Fruit fly (Drosophila melanogaster) whole organism, embryonic: ENCODE results near the gene CG32074.
A peak's percentile ranks its signal among the peaks of the same experiment; 100 is the strongest.

Experiments used
- Atf3 ChIP-seq: fragments of 200-800 bp; sonication (Bioruptor generic); optimal IDR thresholded peaks from 3 replicates; lab custom pipeline; 2016; ENCODE audit warnings: missing biosample characterization, missing genetic modification characterization
- B-H2 ChIP-seq: fragments of 200-800 bp; sonication (Bioruptor generic); optimal IDR thresholded peaks from 2 replicates; lab custom pipeline; 2018; ENCODE audit warnings: missing biosample characterization, mild to moderate bottlenecking, missing genetic modification characterization
- C15 ChIP-seq: fragments of 200-800 bp; sonication (Bioruptor generic); IDR thresholded peaks from 3 replicates; pipeline ENCODE4 v1.3.6; 2022; ENCODE audit warnings: missing biosample characterization, missing genetic modification characterization
- CG10267 ChIP-seq: fragments of 200-800 bp; sonication (Bioruptor generic); optimal IDR thresholded peaks from 2 replicates; lab custom pipeline; 2018; ENCODE audit warnings: missing biosample characterization, mild to moderate bottlenecking, missing genetic modification characterization, moderate library complexity
- CG10959 ChIP-seq: fragments of 200-800 bp; sonication (Bioruptor generic); IDR thresholded peaks from 2 replicates; pipeline ENCODE4 v1.3.6; 2022; ENCODE audit warnings: missing biosample characterization, missing genetic modification characterization
- CG11085 ChIP-seq: fragments of 200-800 bp; sonication (Bioruptor generic); IDR thresholded peaks from 2 replicates; pipeline ENCODE4 v1.3.6; 2022; ENCODE audit warnings: missing biosample characterization, missing genetic modification characterization
- CG13287 ChIP-seq: fragments of 200-800 bp; sonication (Bioruptor generic); IDR thresholded peaks from 2 replicates; pipeline ENCODE4 v1.3.6; 2022; ENCODE audit warnings: missing biosample characterization, missing genetic modification characterization; ENCODE audit not compliant: partially characterized antibody
- CG15269 ChIP-seq: fragments of 200-800 bp; sonication (Bioruptor generic); optimal IDR thresholded peaks from 2 replicates; lab custom pipeline; 2018; ENCODE audit warnings: missing biosample characterization, mild to moderate bottlenecking, missing genetic modification characterization, moderate library complexity
- CG17361 ChIP-seq: fragments of 200-800 bp; sonication (Bioruptor generic); IDR thresholded peaks from 3 replicates; pipeline ENCODE4 v1.3.6; 2022; ENCODE audit warnings: missing biosample characterization, missing genetic modification characterization
- CG1832 ChIP-seq: fragments of 200-800 bp; sonication (Bioruptor generic); optimal IDR thresholded peaks from 2 replicates; lab custom pipeline; 2017; ENCODE audit warnings: missing biosample characterization, mild to moderate bottlenecking, missing genetic modification characterization, inconsistent platforms
- CG18476 ChIP-seq: fragments of 200-800 bp; sonication (Bioruptor generic); optimal IDR thresholded peaks from 2 replicates; lab custom pipeline; 2016; ENCODE audit warnings: missing biosample characterization, mild to moderate bottlenecking, missing genetic modification characterization
- CG34224 ChIP-seq: fragments of 200-800 bp; sonication (Bioruptor generic); IDR thresholded peaks from 3 replicates; pipeline ENCODE4 v1.3.6; 2022; ENCODE audit warnings: missing biosample characterization, missing genetic modification characterization; ENCODE audit not compliant: partially characterized antibody
- CG4282 ChIP-seq: fragments of 200-800 bp; sonication (Bioruptor generic); optimal IDR thresholded peaks from 2 replicates; lab custom pipeline; 2016; ENCODE audit warnings: missing biosample characterization, missing genetic modification characterization
- CG4730 ChIP-seq: fragments of 200-800 bp; sonication (Bioruptor generic); IDR thresholded peaks from 2 replicates; pipeline ENCODE4 v1.3.6; 2022; ENCODE audit warnings: missing biosample characterization, missing genetic modification characterization
- CG6175 ChIP-seq: fragments of 200-800 bp; sonication (Bioruptor generic); IDR thresholded peaks from 3 replicates; pipeline ENCODE4 v1.3.6; 2022; ENCODE audit warnings: missing biosample characterization, missing genetic modification characterization
- CG7786 ChIP-seq: fragments of 200-800 bp; sonication (Bioruptor generic); optimal IDR thresholded peaks from 2 replicates; lab custom pipeline; 2016; ENCODE audit warnings: missing biosample characterization, missing genetic modification characterization
- CG8359 ChIP-seq: fragments of 200-800 bp; sonication (Bioruptor generic); optimal IDR thresholded peaks from 2 replicates; lab custom pipeline; 2017; ENCODE audit warnings: missing biosample characterization, mild to moderate bottlenecking, missing genetic modification characterization, borderline replicate concordance
- CG9215 ChIP-seq: fragments of 200-800 bp; sonication (Bioruptor generic); IDR thresholded peaks from 2 replicates; pipeline ENCODE4 v1.3.6; 2022; ENCODE audit warnings: missing biosample characterization, missing genetic modification characterization
- CG9817 ChIP-seq: fragments of 200-800 bp; sonication (Bioruptor generic); optimal IDR thresholded peaks from 2 replicates; lab custom pipeline; 2018; ENCODE audit warnings: missing biosample characterization, mild to moderate bottlenecking, missing genetic modification characterization, moderate library complexity
- CoRest ChIP-seq: fragments of 200-800 bp; sonication (Bioruptor generic); optimal IDR thresholded peaks from 3 replicates; lab custom pipeline; 2018; ENCODE audit warnings: missing biosample characterization, mild to moderate bottlenecking, missing genetic modification characterization, moderate library complexity
- D19A ChIP-seq: fragments of 200-800 bp; optimal IDR thresholded peaks from 3 replicates; lab custom pipeline; 2019; ENCODE audit warnings: missing biosample characterization, mild to moderate bottlenecking, missing genetic modification characterization, moderate library complexity
- Deaf1 ChIP-seq: fragments of 200-800 bp; optimal IDR thresholded peaks from 3 replicates; lab custom pipeline; 2019; ENCODE audit warnings: missing biosample characterization, mild to moderate bottlenecking, missing genetic modification characterization, moderate library complexity
- Dek ChIP-seq: fragments of 200-800 bp; sonication (Bioruptor generic); optimal IDR thresholded peaks from 3 replicates; lab custom pipeline; 2019; ENCODE audit warnings: missing biosample characterization, mild to moderate bottlenecking, missing genetic modification characterization, moderate library complexity
- Gug ChIP-seq: fragments of 200-800 bp; sonication (Bioruptor generic); IDR thresholded peaks from 4 replicates; pipeline ENCODE4 v1.3.6; 2022; ENCODE audit warnings: missing biosample characterization, missing genetic modification characterization
- Hand ChIP-seq: fragments of 200-800 bp; sonication (Bioruptor generic); optimal IDR thresholded peaks from 2 replicates; lab custom pipeline; 2017; ENCODE audit warnings: mild to moderate bottlenecking, missing biosample characterization, missing genetic modification reagents, missing genetic modification characterization
- NC2β ChIP-seq: fragments of 200-800 bp; sonication (Bioruptor generic); optimal IDR thresholded peaks from 2 replicates; lab custom pipeline; 2016; ENCODE audit warnings: missing biosample characterization, missing genetic modification characterization
- Optix ChIP-seq: fragments of 200-800 bp; sonication (Bioruptor generic); IDR thresholded peaks from 3 replicates; pipeline ENCODE4 v1.3.6; 2022; ENCODE audit warnings: missing biosample characterization, missing genetic modification characterization
- Scr ChIP-seq: fragments of 200-800 bp; sonication (Bioruptor generic); IDR thresholded peaks from 2 replicates; pipeline ENCODE4 v1.3.6; 2022; ENCODE audit warnings: missing biosample characterization, missing genetic modification characterization; ENCODE audit not compliant: partially characterized antibody
- Six4 ChIP-seq: fragments of 200-800 bp; sonication (Bioruptor generic); optimal IDR thresholded peaks from 2 replicates; lab custom pipeline; 2016; ENCODE audit warnings: missing biosample characterization, missing genetic modification characterization
- Spps ChIP-seq: fragments of 200-800 bp; sonication (Bioruptor generic); optimal IDR thresholded peaks from 2 replicates; lab custom pipeline; 2018; ENCODE audit warnings: missing biosample characterization, mild to moderate bottlenecking, missing genetic modification characterization
- amos ChIP-seq: fragments of 200-800 bp; sonication (Bioruptor generic); IDR thresholded peaks from 2 replicates; pipeline ENCODE4 v1.3.6; 2022; ENCODE audit warnings: missing biosample characterization, missing genetic modification characterization; ENCODE audit not compliant: partially characterized antibody
- cas ChIP-seq: fragments of 200-800 bp; sonication (Bioruptor generic); IDR thresholded peaks from 2 replicates; pipeline ENCODE4 v1.3.6; 2022; ENCODE audit warnings: missing biosample characterization, missing genetic modification characterization
- danr ChIP-seq: fragments of 200-800 bp; sonication (Bioruptor generic); IDR thresholded peaks from 2 replicates; pipeline ENCODE4 v1.3.6; 2022; ENCODE audit warnings: missing biosample characterization, missing genetic modification characterization
- emc ChIP-seq: fragments of 200-800 bp; sonication (Bioruptor generic); optimal IDR thresholded peaks from 2 replicates; lab custom pipeline; 2016; ENCODE audit warnings: missing biosample characterization, missing genetic modification characterization
- fd96Cb ChIP-seq: fragments of 200-800 bp; sonication (Bioruptor generic); optimal IDR thresholded peaks from 2 replicates; lab custom pipeline; 2018; ENCODE audit warnings: missing biosample characterization, mild to moderate bottlenecking, missing genetic modification characterization, moderate library complexity
- gfzf ChIP-seq: fragments of 200-800 bp; sonication (Bioruptor generic); optimal IDR thresholded peaks from 2 replicates; lab custom pipeline; 2016; ENCODE audit warnings: missing biosample characterization, mild to moderate bottlenecking, missing genetic modification characterization, moderate library complexity
- gt ChIP-seq: fragments of 200-800 bp; sonication (Bioruptor generic); IDR thresholded peaks from 2 replicates; pipeline ENCODE4 v1.3.6; 2022; ENCODE audit warnings: missing biosample characterization, missing genetic modification characterization
- hb ChIP-seq: fragments of 200-800 bp; sonication (Bioruptor generic); IDR thresholded peaks from 3 replicates; pipeline ENCODE4 v1.3.6; 2022; ENCODE audit warnings: missing biosample characterization, missing genetic modification characterization; ENCODE audit not compliant: partially characterized antibody
- ind ChIP-seq: fragments of 200-800 bp; sonication (Bioruptor generic); optimal IDR thresholded peaks from 3 replicates; lab custom pipeline; 2016; ENCODE audit warnings: missing biosample characterization, missing genetic modification characterization
- jing ChIP-seq: fragments of 200-800 bp; sonication (Bioruptor generic); optimal IDR thresholded peaks from 2 replicates; lab custom pipeline; 2018; ENCODE audit warnings: missing biosample characterization, mild to moderate bottlenecking, missing genetic modification characterization
- lola ChIP-seq, 3 experiments: fragments of >200 bp in 2 of 3; fragments of 200-800 bp in 1 of 3; sonication (Bioruptor generic) in 1 of 3; optimal IDR thresholded peaks; 2 replicates each; lab custom pipeline; 2017 to 2019; ENCODE audit warnings: missing biosample characterization in 3 of 3, missing genetic modification characterization in 3 of 3, mild to moderate bottlenecking in 1 of 3, moderate library complexity in 1 of 3
- nerfin-1 ChIP-seq: fragments of 200-800 bp; sonication (Bioruptor generic); optimal IDR thresholded peaks from 3 replicates; lab custom pipeline; 2019; ENCODE audit warnings: missing biosample characterization, mild to moderate bottlenecking, missing genetic modification characterization, moderate library complexity
- nmo ChIP-seq: fragments of 200-800 bp; sonication (Bioruptor generic); optimal IDR thresholded peaks from 2 replicates; lab custom pipeline; 2018; ENCODE audit warnings: missing biosample characterization, mild to moderate bottlenecking, missing genetic modification characterization, moderate library complexity
- seq ChIP-seq: fragments of 200-800 bp; sonication (Bioruptor generic); IDR thresholded peaks from 2 replicates; pipeline ENCODE4 v1.3.6; 2022; ENCODE audit warnings: missing biosample characterization, missing genetic modification characterization
- sisA ChIP-seq: fragments of 200-800 bp; sonication (Bioruptor generic); IDR thresholded peaks from 2 replicates; pipeline ENCODE4 v1.3.6; 2022; ENCODE audit warnings: missing biosample characterization, missing genetic modification characterization
- so ChIP-seq: fragments of 200-800 bp; sonication (Bioruptor generic); IDR thresholded peaks from 3 replicates; pipeline ENCODE4 v1.3.6; 2022; ENCODE audit warnings: missing biosample characterization, missing genetic modification characterization
- trh ChIP-seq: fragments of 200-800 bp; sonication (Bioruptor generic); optimal IDR thresholded peaks from 2 replicates; lab custom pipeline; 2016; ENCODE audit warnings: missing biosample characterization, missing genetic modification characterization
- z ChIP-seq: fragments of 200-800 bp; sonication (Bioruptor generic); IDR thresholded peaks from 3 replicates; pipeline ENCODE4 v1.3.6; 2022; ENCODE audit warnings: missing biosample characterization, missing genetic modification characterization

CG32074 gene

DNA sequence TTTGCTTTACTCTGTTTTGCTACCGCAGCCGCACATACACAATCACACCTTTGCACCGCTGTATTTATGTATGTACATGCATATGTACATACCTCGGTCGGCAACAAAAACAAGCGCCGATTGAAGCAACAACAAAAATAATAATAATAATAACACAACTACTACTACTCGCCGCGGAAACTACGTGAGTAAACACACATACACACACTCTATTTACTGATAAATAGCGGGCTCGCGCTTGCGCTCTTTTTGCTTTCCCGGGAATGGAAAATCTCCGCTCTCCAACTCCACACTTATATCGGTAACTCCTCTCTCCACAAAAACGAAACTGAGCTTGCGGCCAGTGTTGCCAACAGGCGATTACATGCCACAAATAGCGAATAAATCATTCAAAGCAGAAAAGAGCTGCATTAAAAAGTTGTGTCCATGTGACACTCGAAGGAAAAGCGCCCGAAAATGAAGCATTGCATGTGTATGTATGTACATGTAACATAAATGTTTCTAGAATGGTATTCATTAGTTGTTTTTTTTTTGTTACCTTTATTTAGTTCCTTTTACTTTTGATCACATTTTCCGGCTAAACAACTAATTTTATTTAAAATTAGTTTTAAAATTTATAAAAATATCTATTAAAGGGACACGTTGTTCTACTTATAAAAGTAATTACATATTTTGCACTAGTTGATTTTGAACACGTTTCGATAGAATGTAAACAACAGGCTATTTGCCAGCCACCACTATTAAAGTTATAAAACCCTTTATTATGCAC lies 13.3 kb downstream of the CG32074 start (continued):
- TF ChIP-seq z (no peak), CG6175 (GFP tag; lab: Robert Waterston, UW) (peak; percentile 72; the same call in 1 of the 3 replicates), Deaf1 (tag; lab: Kevin White, UChicago) (peak; percentile 65), amos (GFP tag; lab: Robert Waterston, UW) (no peak; the same call in 1 of the 2 replicates), CG17361 (GFP tag; lab: Robert Waterston, UW) (peak; percentile 64; the same call in 1 of the 3 replicates), Hand (peak; percentile 58), CG10267 (tag; lab: Kevin White, UChicago) (peak; percentile 25), sisA (GFP tag; lab: Robert Waterston, UW) (no peak), Six4 (no peak), ind (GFP tag; lab: Kevin White, UChicago) (no peak), CG8359 (GFP tag; lab: Kevin White, UChicago) (peak; percentile 61), fd96Cb (tag; lab: Kevin White, UChicago) (no peak), CG4282 (GFP tag; lab: Kevin White, UChicago) (peak; percentile 24), so (peak; percentile 91; the same call in 2 of the 3 replicates), trh (GFP tag; lab: Kevin White, UChicago) (peak; percentile 19), Gug (GFP tag; lab: Robert Waterston, UW) (no peak), danr (peak; percentile 20; the same call in 1 of the 2 replicates), Scr (GFP tag; lab: Robert Waterston, UW) (no peak), lola (GFP tag; optimal IDR thresholded peaks at IDR 0.05; lab: Kevin White, UChicago) (peak in 1 of 3 experiments; percentile 18), emc (no peak), CG10959 (GFP tag; lab: Robert Waterston, UW) (no peak), Dek (tag; lab: Kevin White, UChicago) (peak; percentile 55), C15 (GFP tag; lab: Robert Waterston, UW) (0 out of 3 replicates have a peak, but pooled peaks have one; percentile 66), CG11085 (no peak; the same call in 1 of the 2 replicates), nmo (GFP tag; lab: Kevin White, UChicago) (peak; percentile 16), cas (GFP tag; lab: Robert Waterston, UW) (no peak), nerfin-1 (tag; lab: Kevin White, UChicago) (peak; percentile 86), CoRest (tag; lab: Kevin White, UChicago) (peak; percentile 46), hb (GFP tag; lab: Robert Waterston, UW) (no peak), CG18476 (peak; percentile 46), CG7786 (GFP tag; lab: Kevin White, UChicago) (peak; percentile 59), NC2β (GFP tag; lab: Kevin White, UChicago) (peak; percentile 81), CG4730 (no peak), CG9817 (tag; lab: Kevin White, UChicago) (peak; percentile 46), gfzf (no peak), Spps (peak; percentile 44), D19A (tag; lab: Kevin White, UChicago) (peak; percentile 53), B-H2 (GFP tag; lab: Kevin White, UChicago) (peak; percentile 92), CG13287 (GFP tag; lab: Robert Waterston, UW) (peak; percentile 53; the same call in 1 of the 2 replicates), seq (GFP tag; lab: Robert Waterston, UW) (peak; percentile 80), CG15269 (tag; lab: Kevin White, UChicago) (peak; percentile 62), Atf3 (GFP tag; lab: Kevin White, UChicago) (peak; percentile 42), CG9215 (peak; percentile 60), jing (no peak), CG1832 (no peak), gt (GFP tag; lab: Robert Waterston, UW) (no peak), CG34224 (GFP tag; lab: Robert Waterston, UW) (peak; percentile 12; the same call in 1 of the 3 replicates), Optix (GFP tag; lab: Robert Waterston, UW) (peak; percentile 57; the same call in 1 of the 3 replicates)
